Fruit fly (Drosophila melanogaster) Kc167 (cell line): Measurements from ENCODE around the gene CG4970.

Experiments
- Myc ChIP-seq: fragments of >200 bp; optimal IDR thresholded peaks from 2 replicates; lab custom pipeline; 2017; ENCODE audit warnings: missing external identifiers
- Sin3A ChIP-seq: fragments of >200 bp; optimal IDR thresholded peaks from 2 replicates; lab custom pipeline; 2018; ENCODE audit warnings: missing external identifiers
- h ChIP-seq: fragments of >200 bp; optimal IDR thresholded peaks from 3 replicates; lab custom pipeline; 2018; ENCODE audit warnings: missing external identifiers
- insv ChIP-seq: fragments of >200 bp; optimal IDR thresholded peaks from 3 replicates; lab custom pipeline; 2018; ENCODE audit warnings: missing external identifiers
- psq ChIP-seq: fragments of >200 bp; optimal IDR thresholded peaks from 2 replicates; lab custom pipeline; 2017; ENCODE audit warnings: missing external identifiers
- ttk ChIP-seq: sonication (Bioruptor generic); optimal IDR thresholded peaks from 2 replicates; lab custom pipeline; 2017; ENCODE audit warnings: missing external identifiers

- TF ChIP-seq ttk (lab: Kevin White, UChicago) (no peak), h (lab: Kevin White, UChicago) (no peak), Sin3A (lab: Kevin White, UChicago) (no peak), Myc (lab: Kevin White, UChicago) (no peak), psq (lab: Kevin White, UChicago) (no peak), insv (lab: Kevin White, UChicago) (no peak)
These were observed 14.3 kb downstream of the CG4970 start, which contains the start of gene CG34162 for dm6 chr2L:11531520-11531919.
